Fruit fly (Drosophila melanogaster): ENCODE measurements around the gene AOX4.

Gene AOX4

dm6 chr3R:15556524-15556923 is 3.9 kb upstream of the AOX4 start (continued):
- TF ChIP-seq svp (GFP tag) (peak; percentile 79), CG8119 (GFP tag; IDR thresholded peaks at IDR 0.05) (peak; percentile 57), CG7368 (GFP tag; optimal IDR thresholded peaks at IDR 0.05) (peak; percentile 52), eg (GFP tag; IDR thresholded peaks at IDR 0.05) (peak; percentile 35; the same call in 1 of the 3 replicates), CG11294 (GFP tag; IDR thresholded peaks at IDR 0.05) (no peak), Sox14 (GFP tag; optimal IDR thresholded peaks at IDR 0.05) (peak; percentile 61), CG6808 (GFP tag; optimal IDR thresholded peaks at IDR 0.05) (peak; percentile 81), acj6 (GFP tag; optimal IDR thresholded peaks at IDR 0.05) (peak; percentile 69), Hr39 (GFP tag; optimal IDR thresholded peaks at IDR 0.05) (peak; percentile 8), Hr38 (GFP tag; optimal IDR thresholded peaks at IDR 0.05) (no peak), Smox (GFP tag; optimal IDR thresholded peaks at IDR 0.05) (peak; percentile 35), topi (GFP tag; optimal IDR thresholded peaks at IDR 0.05) (peak; percentile 52), CG32006 (GFP tag; optimal IDR thresholded peaks at IDR 0.05) (peak; percentile 66), Ets96B (tag; optimal IDR thresholded peaks at IDR 0.05) (peak; percentile 81), CG9139 (GFP tag; optimal IDR thresholded peaks at IDR 0.05) (peak; percentile 76), Sox102F (GFP tag; optimal IDR thresholded peaks at IDR 0.05) (peak; percentile 11), Eip93F (GFP tag; optimal IDR thresholded peaks at IDR 0.05) (no peak), CG6163 (GFP tag; IDR thresholded peaks at IDR 0.05) (peak; percentile 34; the same call in 1 of the 3 replicates), Ets21C (GFP tag; optimal IDR thresholded peaks at IDR 0.05) (no peak), dac (GFP tag; optimal IDR thresholded peaks at IDR 0.05) (no peak), CG6276 (GFP tag; optimal IDR thresholded peaks at IDR 0.05) (peak; percentile 19), OdsH (GFP tag; optimal IDR thresholded peaks at IDR 0.05) (peak; percentile 69), CG11762 (GFP tag; optimal IDR thresholded peaks at IDR 0.05; ENCODE audit: insufficient read depth) (peak; percentile 62), CG3032 (tag; optimal IDR thresholded peaks at IDR 0.05) (peak; percentile 86), Blimp-1 (GFP tag; optimal IDR thresholded peaks at IDR 0.05) (no peak), Sox15 (GFP tag; optimal IDR thresholded peaks at IDR 0.05) (peak; percentile 45), net (GFP tag; optimal IDR thresholded peaks at IDR 0.05) (peak; percentile 45), esn (GFP tag; optimal IDR thresholded peaks at IDR 0.05) (peak; percentile 46), pdm3 (GFP tag; optimal IDR thresholded peaks at IDR 0.05) (peak; percentile 67), lz (GFP tag; optimal IDR thresholded peaks at IDR 0.05) (peak; percentile 30), CG34406 (GFP tag; optimal IDR thresholded peaks at IDR 0.05) (peak; percentile 57)

dm6 chr3R:15554733-15555132 is 2.1 kb upstream of the AOX4 start:
- no peak for TF ChIP-seq CG11762 (GFP tag; optimal IDR thresholded peaks at IDR 0.05; ENCODE audit: insufficient read depth)
- TF ChIP-seq Ets96B (tag; optimal IDR thresholded peaks at IDR 0.05) = peak; percentile 45
- peak; percentile 37 for TF ChIP-seq CG3919 (GFP tag; optimal IDR thresholded peaks at IDR 0.05)
- no peak for TF ChIP-seq salr (GFP tag; optimal IDR thresholded peaks at IDR 0.05)
- TF ChIP-seq CG6792 (GFP tag; optimal IDR thresholded peaks at IDR 0.05) = peak; percentile 13
- TF ChIP-seq cyc (GFP tag; optimal IDR thresholded peaks at IDR 0.05) = peak; percentile 21
- no peak for TF ChIP-seq acj6 (GFP tag; optimal IDR thresholded peaks at IDR 0.05)
- no peak for TF ChIP-seq CG16779 (tag; optimal IDR thresholded peaks at IDR 0.05)
- TF ChIP-seq svp (GFP tag) = peak; percentile 83
- peak; percentile 48 for TF ChIP-seq dsx (GFP tag; optimal IDR thresholded peaks at IDR 0.05; ENCODE audit: poor library complexity, severe bottlenecking)
- peak; percentile 15 for TF ChIP-seq achi (GFP tag; optimal IDR thresholded peaks at IDR 0.05)
- peak in 1 of 2 experiments; percentile 22 for TF ChIP-seq ss (GFP tag; optimal IDR thresholded peaks at IDR 0.05)
- TF ChIP-seq Smox (GFP tag; optimal IDR thresholded peaks at IDR 0.05) = peak; percentile 60
- TF ChIP-seq esn (GFP tag; optimal IDR thresholded peaks at IDR 0.05) = peak; percentile 72
- peak; percentile 62 for TF ChIP-seq Met (GFP tag; optimal IDR thresholded peaks at IDR 0.05)
- peak; percentile 12 for TF ChIP-seq CG10631 (GFP tag; optimal IDR thresholded peaks at IDR 0.05)
- peak; percentile 24 for TF ChIP-seq Eip75B (GFP tag; optimal IDR thresholded peaks at IDR 0.05)
- TF ChIP-seq CG9139 (GFP tag; optimal IDR thresholded peaks at IDR 0.05) = no peak
- no peak for TF ChIP-seq pdm3 (GFP tag; optimal IDR thresholded peaks at IDR 0.05)
- peak; percentile 31 for TF ChIP-seq Hr39 (GFP tag; optimal IDR thresholded peaks at IDR 0.05)
- no peak for TF ChIP-seq Blimp-1 (GFP tag; optimal IDR thresholded peaks at IDR 0.05)
- TF ChIP-seq Ets21C (GFP tag; optimal IDR thresholded peaks at IDR 0.05) = peak; percentile 9
- TF ChIP-seq CG6276 (GFP tag; optimal IDR thresholded peaks at IDR 0.05) = no peak
- peak; percentile 21 for TF ChIP-seq spab (GFP tag; optimal IDR thresholded peaks at IDR 0.05)
- TF ChIP-seq lz (GFP tag; optimal IDR thresholded peaks at IDR 0.05) = peak; percentile 43
- peak; percentile 23 for TF ChIP-seq CG10669 (GFP tag; optimal IDR thresholded peaks at IDR 0.05)
- TF ChIP-seq Eip78C (GFP tag) = peak; percentile 86
- peak; percentile 11 for TF ChIP-seq CG8632 (GFP tag; optimal IDR thresholded peaks at IDR 0.05)
- TF ChIP-seq Sox102F (GFP tag; optimal IDR thresholded peaks at IDR 0.05) = peak; percentile 44
- TF ChIP-seq OdsH (GFP tag; optimal IDR thresholded peaks at IDR 0.05) = peak; percentile 28
- TF ChIP-seq fd59A (GFP tag; optimal IDR thresholded peaks at IDR 0.05) = peak; percentile 13
- no peak for TF ChIP-seq eg (GFP tag; IDR thresholded peaks at IDR 0.05)
- TF ChIP-seq CG6808 (GFP tag; optimal IDR thresholded peaks at IDR 0.05) = peak; percentile 41
- TF ChIP-seq CG34406 (GFP tag; optimal IDR thresholded peaks at IDR 0.05) = peak; percentile 45
- no peak for TF ChIP-seq CG15336 (GFP tag; IDR thresholded peaks at IDR 0.05)

Data from whole organism, prepupa.